Fruit fly (Drosophila melanogaster) whole organism, embryonic: ENCODE measurements around the gene Secp43.
A peak's percentile ranks its signal among the peaks of the same experiment; 100 is the strongest.

Experiments used
- BtbVII ChIP-seq: fragments of 200-800 bp; sonication (Bioruptor generic); optimal IDR thresholded peaks from 3 replicates; lab custom pipeline; 2017; ENCODE audit warnings: missing biosample characterization, mild to moderate bottlenecking, missing genetic modification characterization
- CG1024 ChIP-seq: fragments of 200-800 bp; sonication (Bioruptor generic); IDR thresholded peaks from 2 replicates; pipeline ENCODE4 v1.3.6; 2022; ENCODE audit warnings: missing biosample characterization, missing genetic modification characterization
- CG12071 ChIP-seq: fragments of 200-800 bp; sonication (Bioruptor generic); optimal IDR thresholded peaks from 3 replicates; lab custom pipeline; 2018; ENCODE audit warnings: missing biosample characterization, mild to moderate bottlenecking, missing genetic modification characterization
- CG12391 ChIP-seq: fragments of 200-800 bp; sonication (Bioruptor generic); optimal IDR thresholded peaks from 3 replicates; lab custom pipeline; 2018; ENCODE audit warnings: missing biosample characterization, mild to moderate bottlenecking, missing genetic modification characterization, moderate library complexity
- CG14710 ChIP-seq: fragments of 200-800 bp; sonication (Bioruptor generic); optimal IDR thresholded peaks from 3 replicates; lab custom pipeline; 2019; ENCODE audit warnings: missing biosample characterization, mild to moderate bottlenecking, missing genetic modification characterization, moderate library complexity
- CG1603 ChIP-seq: fragments of 200-800 bp; sonication (Bioruptor generic); optimal IDR thresholded peaks from 2 replicates; lab custom pipeline; 2019; ENCODE audit warnings: missing biosample characterization, mild to moderate bottlenecking, missing genetic modification characterization, moderate library complexity
- CG18619 ChIP-seq: fragments of 200-800 bp; sonication (Bioruptor generic); optimal IDR thresholded peaks from 3 replicates; lab custom pipeline; 2017; ENCODE audit warnings: missing biosample characterization, mild to moderate bottlenecking, missing genetic modification characterization
- CG2116 ChIP-seq: fragments of 200-800 bp; sonication (Bioruptor generic); optimal IDR thresholded peaks from 3 replicates; lab custom pipeline; 2018; ENCODE audit warnings: missing biosample characterization, mild to moderate bottlenecking, missing genetic modification characterization
- CG30403 ChIP-seq: fragments of 200-800 bp; sonication (Bioruptor generic); optimal IDR thresholded peaks from 3 replicates; lab custom pipeline; 2016; ENCODE audit warnings: missing biosample characterization, missing genetic modification characterization
- CG34224 ChIP-seq: fragments of 200-800 bp; sonication (Bioruptor generic); IDR thresholded peaks from 3 replicates; pipeline ENCODE4 v1.3.6; 2022; ENCODE audit warnings: missing biosample characterization, missing genetic modification characterization; ENCODE audit not compliant: partially characterized antibody
- CG3838 ChIP-seq: fragments of 200-800 bp; sonication (Bioruptor generic); optimal IDR thresholded peaks from 3 replicates; lab custom pipeline; 2016; ENCODE audit warnings: missing biosample characterization, missing genetic modification characterization
- CG3847 ChIP-seq: fragments of 200-800 bp; sonication (Bioruptor generic); IDR thresholded peaks from 2 replicates; pipeline ENCODE4 v1.3.6; 2022; ENCODE audit warnings: missing biosample characterization, missing genetic modification characterization
- CG4328 ChIP-seq: fragments of 200-800 bp; sonication (Bioruptor generic); optimal IDR thresholded peaks from 3 replicates; lab custom pipeline; 2017; ENCODE audit warnings: missing biosample characterization, missing genetic modification reagents, missing genetic modification characterization
- CG5180 ChIP-seq: fragments of 200-800 bp; sonication (Bioruptor generic); optimal IDR thresholded peaks from 3 replicates; lab custom pipeline; 2017; ENCODE audit warnings: missing biosample characterization, missing genetic modification characterization, mild to moderate bottlenecking, moderate library complexity, missing genetic modification reagents
- CG9797 ChIP-seq: fragments of 200-800 bp; sonication (Bioruptor generic); optimal IDR thresholded peaks from 3 replicates; lab custom pipeline; 2018; ENCODE audit warnings: missing biosample characterization, mild to moderate bottlenecking, missing genetic modification characterization
- CrebB ChIP-seq: fragments of 200-800 bp; sonication (Bioruptor generic); optimal IDR thresholded peaks from 3 replicates; lab custom pipeline; 2018; ENCODE audit warnings: missing biosample characterization, mild to moderate bottlenecking, missing genetic modification characterization
- D ChIP-seq, 2 experiments: fragments of 200-800 bp in 1 of 2; fragments of >200 bp in 1 of 2; sonication (Bioruptor generic) in 1 of 2; optimal IDR thresholded peaks; 2 replicates in 1 of 2; 3 replicates in 1 of 2; lab custom pipeline; 2017; ENCODE audit warnings: mild to moderate bottlenecking in 1 of 2, missing biosample characterization in 1 of 2, missing genetic modification characterization in 1 of 2, missing genetic modification reagents in 1 of 2
- Dll ChIP-seq: fragments of 200-800 bp; sonication (Bioruptor generic); IDR thresholded peaks from 4 replicates; pipeline ENCODE4 v1.3.6; 2022; ENCODE audit warnings: missing biosample characterization, missing genetic modification characterization; ENCODE audit not compliant: partially characterized antibody
- E2f1 ChIP-seq: fragments of 200-800 bp; sonication (Bioruptor generic); IDR thresholded peaks from 2 replicates; pipeline ENCODE4 v1.3.6; 2022; ENCODE audit warnings: missing biosample characterization, missing genetic modification characterization
- Hr39 ChIP-seq: fragments of >200 bp; optimal IDR thresholded peaks from 2 replicates; lab custom pipeline; 2017
- MESR4 ChIP-seq: fragments of 200-800 bp; sonication (Bioruptor generic); optimal IDR thresholded peaks from 2 replicates; lab custom pipeline; 2018; ENCODE audit warnings: missing biosample characterization, mild to moderate bottlenecking, missing genetic modification characterization, moderate library complexity
- Nf-YB ChIP-seq: fragments of 200-800 bp; sonication (Bioruptor generic); optimal IDR thresholded peaks from 3 replicates; lab custom pipeline; 2019; ENCODE audit warnings: missing biosample characterization, mild to moderate bottlenecking, missing genetic modification characterization, moderate library complexity
- NfI ChIP-seq: fragments of 200-800 bp; sonication (Bioruptor generic); optimal IDR thresholded peaks from 3 replicates; lab custom pipeline; 2018; ENCODE audit warnings: missing biosample characterization, mild to moderate bottlenecking, missing genetic modification characterization, moderate library complexity
- Opbp ChIP-seq: fragments of 200-800 bp; sonication (Bioruptor generic); IDR thresholded peaks from 3 replicates; pipeline ENCODE4 v1.3.6; 2022; ENCODE audit warnings: missing biosample characterization, missing genetic modification characterization; ENCODE audit not compliant: partially characterized antibody
- Sry-δ ChIP-seq: fragments of 200-800 bp; sonication (Bioruptor generic); optimal IDR thresholded peaks from 2 replicates; lab custom pipeline; 2016; ENCODE audit warnings: missing biosample characterization, missing genetic modification characterization
- aop ChIP-seq: fragments of 200-800 bp; sonication (Bioruptor generic); IDR thresholded peaks from 2 replicates; pipeline ENCODE4 v1.3.6; 2022; ENCODE audit warnings: missing biosample characterization, missing genetic modification characterization
- ap ChIP-seq: fragments of 200-800 bp; sonication (Bioruptor generic); IDR thresholded peaks from 2 replicates; pipeline ENCODE4 v1.3.6; 2022; ENCODE audit warnings: missing biosample characterization, missing genetic modification characterization
- ato ChIP-seq: fragments of 200-800 bp; sonication (Bioruptor generic); IDR thresholded peaks from 2 replicates; pipeline ENCODE4 v1.3.6; 2022; ENCODE audit warnings: missing biosample characterization, missing genetic modification characterization; ENCODE audit not compliant: partially characterized antibody
- bab2 ChIP-seq: fragments of 200-800 bp; sonication (Bioruptor generic); optimal IDR thresholded peaks from 2 replicates; lab custom pipeline; 2016; ENCODE audit warnings: missing biosample characterization, missing genetic modification characterization
- crol ChIP-seq: fragments of 200-800 bp; sonication (Bioruptor generic); IDR thresholded peaks from 2 replicates; pipeline ENCODE4 v1.3.6; 2022; ENCODE audit warnings: missing biosample characterization, missing genetic modification characterization
- danr ChIP-seq: fragments of 200-800 bp; sonication (Bioruptor generic); IDR thresholded peaks from 2 replicates; pipeline ENCODE4 v1.3.6; 2022; ENCODE audit warnings: missing biosample characterization, missing genetic modification characterization
- dimm ChIP-seq: fragments of 200-800 bp; sonication (Bioruptor generic); IDR thresholded peaks from 2 replicates; pipeline ENCODE4 v1.3.6; 2022; ENCODE audit warnings: missing biosample characterization, missing genetic modification characterization
- gcm ChIP-seq: fragments of 200-800 bp; sonication (Bioruptor generic); optimal IDR thresholded peaks from 2 replicates; lab custom pipeline; 2019; ENCODE audit warnings: missing biosample characterization, mild to moderate bottlenecking, missing genetic modification characterization, moderate library complexity
- hbn ChIP-seq: fragments of 200-800 bp; sonication (Bioruptor generic); IDR thresholded peaks from 2 replicates; pipeline ENCODE4 v1.3.6; 2022; ENCODE audit warnings: missing biosample characterization, missing genetic modification characterization; ENCODE audit not compliant: partially characterized antibody
- ken ChIP-seq: fragments of 200-800 bp; sonication (Bioruptor generic); IDR thresholded peaks from 3 replicates; pipeline ENCODE4 v1.3.6; 2022; ENCODE audit warnings: missing biosample characterization, missing genetic modification characterization
- klu ChIP-seq: fragments of 200-800 bp; sonication (Bioruptor generic); IDR thresholded peaks from 2 replicates; pipeline ENCODE4 v1.3.6; 2022; ENCODE audit warnings: missing biosample characterization, missing genetic modification characterization
- mirr ChIP-seq: fragments of 200-800 bp; sonication (Bioruptor generic); optimal IDR thresholded peaks from 3 replicates; lab custom pipeline; 2018; ENCODE audit warnings: missing biosample characterization, mild to moderate bottlenecking, missing genetic modification characterization
- mld ChIP-seq: fragments of 200-800 bp; sonication (Bioruptor generic); IDR thresholded peaks from 3 replicates; pipeline ENCODE4 v1.3.6; 2022; ENCODE audit warnings: missing biosample characterization, missing genetic modification characterization; ENCODE audit not compliant: partially characterized antibody
- otp ChIP-seq: fragments of 200-800 bp; sonication (Bioruptor generic); IDR thresholded peaks from 3 replicates; pipeline ENCODE4, ENCODE4 v1.3.6; 2022; ENCODE audit warnings: missing biosample characterization, missing genetic modification characterization
- pum ChIP-seq: fragments of 200-800 bp; sonication (Bioruptor generic); optimal IDR thresholded peaks from 2 replicates; lab custom pipeline; 2016; ENCODE audit warnings: missing biosample characterization, missing genetic modification characterization
- pzg ChIP-seq: fragments of 200-800 bp; sonication (Bioruptor generic); optimal IDR thresholded peaks from 3 replicates; lab custom pipeline; 2018; ENCODE audit warnings: missing biosample characterization, mild to moderate bottlenecking, missing genetic modification characterization, moderate library complexity
- row ChIP-seq: fragments of 200-800 bp; sonication (Bioruptor generic); IDR thresholded peaks from 3 replicates; pipeline ENCODE4 v1.3.6; 2022; ENCODE audit warnings: missing biosample characterization, missing genetic modification characterization
- sd ChIP-seq: fragments of 200-800 bp; sonication (Bioruptor generic); optimal IDR thresholded peaks from 3 replicates; lab custom pipeline; 2018; ENCODE audit warnings: missing biosample characterization, mild to moderate bottlenecking, missing genetic modification characterization, moderate library complexity
- shn ChIP-seq: fragments of 200-800 bp; sonication (Bioruptor generic); optimal IDR thresholded peaks from 3 replicates; lab custom pipeline; 2016; ENCODE audit warnings: missing biosample characterization, missing genetic modification characterization
- sima ChIP-seq: fragments of 200-800 bp; sonication (Bioruptor generic); optimal IDR thresholded peaks from 2 replicates; lab custom pipeline; 2016; ENCODE audit warnings: missing biosample characterization, missing genetic modification characterization
- sna ChIP-seq: fragments of 200-800 bp; sonication (Bioruptor generic); IDR thresholded peaks from 2 replicates; pipeline ENCODE4 v1.3.6; 2022; ENCODE audit warnings: missing biosample characterization, missing genetic modification characterization; ENCODE audit not compliant: partially characterized antibody
- twi ChIP-seq: fragments of 200-800 bp; optimal IDR thresholded peaks from 2 replicates; lab custom pipeline; 2019; ENCODE audit warnings: missing biosample characterization, mild to moderate bottlenecking, missing genetic modification characterization, moderate library complexity
- unc-4 ChIP-seq: fragments of 200-800 bp; sonication (Bioruptor generic); IDR thresholded peaks from 2 replicates; pipeline ENCODE4 v1.3.6; 2022; ENCODE audit warnings: missing biosample characterization, missing genetic modification characterization; ENCODE audit not compliant: partially characterized antibody
- vnd ChIP-seq: fragments of 200-800 bp; sonication (Bioruptor generic); IDR thresholded peaks from 3 replicates; pipeline ENCODE4 v1.3.6; 2022; ENCODE audit warnings: missing biosample characterization, missing genetic modification characterization; ENCODE audit not compliant: partially characterized antibody
- yki ChIP-seq: fragments of >200 bp; optimal IDR thresholded peaks from 3 replicates; lab custom pipeline; 2018

Secp43 gene

DNA sequence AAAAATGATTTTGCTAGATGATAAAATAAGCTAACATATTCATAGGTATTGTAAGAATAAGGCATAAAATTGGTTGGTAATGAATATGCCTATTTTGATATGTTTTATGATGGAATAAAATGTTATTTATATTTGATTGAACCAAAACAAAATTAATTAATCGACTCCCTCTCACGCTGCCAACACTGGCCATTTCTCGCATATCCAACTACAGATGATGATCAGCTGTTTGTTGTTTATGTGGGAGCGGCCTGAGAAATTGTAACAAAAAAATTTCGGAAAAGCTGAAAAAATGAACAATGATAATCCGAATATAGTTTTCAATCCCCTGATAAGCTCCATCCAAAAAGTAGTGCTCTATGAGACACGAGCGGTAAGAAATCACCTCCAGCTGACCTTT lies 10.7 kb upstream of the Secp43 start, which contains the start of gene FIG4 (continued):
- peak; percentile 92 for TF ChIP-seq Dll (GFP tag; lab: Robert Waterston, UW)
- peak; percentile 83 for TF ChIP-seq hbn (GFP tag; lab: Robert Waterston, UW)
- peak; percentile 87 for TF ChIP-seq CG34224 (GFP tag; lab: Robert Waterston, UW)
- peak; percentile 68 for TF ChIP-seq sd (tag; lab: Kevin White, UChicago)
- peak; percentile 7 for TF ChIP-seq CG12391 (tag; lab: Kevin White, UChicago)
- TF ChIP-seq sna = peak; percentile 84
- peak; percentile 5 for TF ChIP-seq CG1603 (tag; lab: Kevin White, UChicago)
- TF ChIP-seq CG30403 (GFP tag; lab: Kevin White, UChicago) = no peak
- peak; percentile 14 for TF ChIP-seq gcm (GFP tag; lab: Kevin White, UChicago)
- no peak for TF ChIP-seq D (optimal IDR thresholded peaks at IDR 0.05; lab: Kevin White, UChicago)
- no peak for TF ChIP-seq D (GFP tag; optimal IDR thresholded peaks at IDR 0.05; lab: Kevin White, UChicago)
- peak; percentile 36 for TF ChIP-seq Sry-δ (GFP tag; lab: Kevin White, UChicago)
- TF ChIP-seq unc-4 (GFP tag; lab: Robert Waterston, UW) = peak; percentile 75
- TF ChIP-seq Opbp (GFP tag; lab: Robert Waterston, UW) = peak; percentile 54; the same call in 1 of the 3 replicates
- peak; percentile 13 for TF ChIP-seq CG2116
- no peak for TF ChIP-seq bab2 (GFP tag; lab: Kevin White, UChicago)
- TF ChIP-seq Nf-YB (GFP tag; lab: Kevin White, UChicago) = peak; percentile 7
- no peak for TF ChIP-seq ap (GFP tag; lab: Robert Waterston, UW)
- TF ChIP-seq CrebB (tag; lab: Kevin White, UChicago) = peak; percentile 4
- peak; percentile 2 for TF ChIP-seq MESR4 (GFP tag; lab: Kevin White, UChicago)
- TF ChIP-seq CG14710 (tag; lab: Kevin White, UChicago) = peak; percentile 33
- TF ChIP-seq pzg = peak; percentile 23

DNA sequence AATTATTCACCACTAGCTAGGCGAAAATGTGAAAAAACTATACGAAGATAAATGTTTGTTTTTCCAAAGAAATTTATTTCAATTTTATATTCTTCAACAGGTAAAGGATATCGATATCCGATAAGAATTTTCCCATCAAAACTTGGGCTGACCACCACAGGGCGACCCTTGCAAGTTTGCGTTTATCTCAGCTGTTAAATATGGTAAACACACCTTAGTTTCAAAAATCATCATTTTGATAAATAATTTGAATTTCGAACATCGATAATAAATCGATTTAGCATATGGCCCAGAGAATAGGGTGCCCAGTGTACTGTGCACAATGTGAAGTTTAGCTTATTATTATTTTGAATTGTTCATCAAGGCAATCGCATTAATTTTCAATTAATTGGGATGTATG lies 9.1 kb upstream of the Secp43 start, which contains the start of the genes CG15443 and Paris:
Gene CG15443 (minus strand): TSS at position 125 of the 400 bp plus-strand sequence.
Gene Paris (plus strand): TSS at position 289 of the 400 bp plus-strand sequence.
- peak; percentile 98 for TF ChIP-seq mld (GFP tag; lab: Robert Waterston, UW)
- no peak for TF ChIP-seq pum (GFP tag; lab: Kevin White, UChicago)
- no peak for TF ChIP-seq CG9797 (GFP tag; lab: Kevin White, UChicago)
- TF ChIP-seq otp = peak; percentile 25; the same call in 1 of the 3 replicates
- peak; percentile 7 for TF ChIP-seq twi (tag; lab: Kevin White, UChicago)
- no peak for TF ChIP-seq crol (GFP tag; lab: Robert Waterston, UW)
- TF ChIP-seq Hr39 = no peak
- TF ChIP-seq ato (GFP tag; lab: Robert Waterston, UW) = peak; percentile 87
- no peak; the same call in 1 of the 2 replicates for TF ChIP-seq CG1024 (GFP tag; lab: Robert Waterston, UW)
- no peak for TF ChIP-seq CG3847 (GFP tag; lab: Robert Waterston, UW)
- peak; percentile 90 for TF ChIP-seq vnd (GFP tag; lab: Robert Waterston, UW)
- no peak for TF ChIP-seq CG3838 (GFP tag; lab: Kevin White, UChicago)
- TF ChIP-seq BtbVII (GFP tag; lab: Kevin White, UChicago) = peak; percentile 17
- TF ChIP-seq yki (lab: Kevin White, UChicago) = no peak
- TF ChIP-seq CG5180 (GFP tag; lab: Kevin White, UChicago) = no peak
- no peak for TF ChIP-seq E2f1 (GFP tag; lab: Robert Waterston, UW)
- TF ChIP-seq CG18619 (GFP tag; lab: Kevin White, UChicago) = no peak
- no peak for TF ChIP-seq ken (GFP tag; lab: Robert Waterston, UW)
- TF ChIP-seq sima = no peak
- TF ChIP-seq CG12071 (GFP tag; lab: Kevin White, UChicago) = no peak
- TF ChIP-seq danr (GFP tag; lab: Robert Waterston, UW) = no peak
- TF ChIP-seq CG4328 (GFP tag; lab: Kevin White, UChicago) = peak; percentile 10
- TF ChIP-seq shn (GFP tag; lab: Kevin White, UChicago) = no peak
- no peak for TF ChIP-seq dimm (GFP tag; lab: Robert Waterston, UW)
- no peak for TF ChIP-seq aop (GFP tag; lab: Robert Waterston, UW)
- peak; percentile 34; the same call in 1 of the 3 replicates for TF ChIP-seq row (GFP tag; lab: Robert Waterston, UW)
- peak; percentile 16 for TF ChIP-seq mirr
- TF ChIP-seq klu (GFP tag; lab: Robert Waterston, UW) = no peak
- peak; percentile 16 for TF ChIP-seq NfI (GFP tag; lab: Kevin White, UChicago)
